Worm (Caenorhabditis elegans): ENCODE data around the gene AC3.5.

The AC3.5 gene

ce11 chrV:10428608-10429007, 40.3 kb downstream of the AC3.5 start, which contains the start of gene tag-314:
Gene tag-314, minus strand, starts transcription at chrV:10428708.
- no peak for TF ChIP-seq Y55F3AM.14 (GFP tag; optimal IDR thresholded peaks at IDR 0.05)
- TF ChIP-seq fos-1 (tag; optimal IDR thresholded peaks at IDR 0.05) = no peak
- TF ChIP-seq lin-13 (GFP tag; optimal IDR thresholded peaks at IDR 0.05) = no peak
- TF ChIP-seq lin-39 (tag; optimal IDR thresholded peaks at IDR 0.05) = no peak
- no peak for TF ChIP-seq peb-1 (tag; optimal IDR thresholded peaks at IDR 0.05)
- no peak for TF ChIP-seq snpc-4 (tag; optimal IDR thresholded peaks at IDR 0.05)
- TF ChIP-seq nhr-77 (tag; optimal IDR thresholded peaks at IDR 0.05) = no peak
- TF ChIP-seq sma-9 (GFP tag; optimal IDR thresholded peaks at IDR 0.05) = no peak
- no peak for TF ChIP-seq sma-9 (tag; optimal IDR thresholded peaks at IDR 0.05)
- no peak for TF ChIP-seq unc-55 (GFP tag; optimal IDR thresholded peaks at IDR 0.05)
- no peak for TF ChIP-seq nhr-11 (tag; optimal IDR thresholded peaks at IDR 0.05)
- TF ChIP-seq nhr-6 (tag; optimal IDR thresholded peaks at IDR 0.05) = no peak
- TF ChIP-seq egl-27 (tag; optimal IDR thresholded peaks at IDR 0.05) = no peak
- TF ChIP-seq ceh-16 (tag; optimal IDR thresholded peaks at IDR 0.05) = no peak
- TF ChIP-seq elt-3 (tag; optimal IDR thresholded peaks at IDR 0.05) = no peak
- TF ChIP-seq lin-11 (tag; optimal IDR thresholded peaks at IDR 0.05) = no peak
- no peak for TF ChIP-seq ztf-11 (tag; optimal IDR thresholded peaks at IDR 0.05)
- TF ChIP-seq R02D3.7 (tag; optimal IDR thresholded peaks at IDR 0.05) = no peak
- no peak for TF ChIP-seq mbf-1 (tag; optimal IDR thresholded peaks at IDR 0.05)
- TF ChIP-seq ztf-4 (tag; optimal IDR thresholded peaks at IDR 0.05) = no peak

- TF ChIP-seq elt-3 (tag; optimal IDR thresholded peaks at IDR 0.05) (no peak), dmd-4 (tag; optimal IDR thresholded peaks at IDR 0.05) (no peak), nhr-12 (tag; optimal IDR thresholded peaks at IDR 0.05) (no peak), nhr-10 (tag; optimal IDR thresholded peaks at IDR 0.05) (no peak), mbf-1 (tag; optimal IDR thresholded peaks at IDR 0.05) (no peak), peb-1 (tag; optimal IDR thresholded peaks at IDR 0.05) (no peak), nhr-129 (tag; optimal IDR thresholded peaks at IDR 0.05) (no peak), nhr-6 (tag; optimal IDR thresholded peaks at IDR 0.05) (no peak), sma-9 (GFP tag; optimal IDR thresholded peaks at IDR 0.05) (peak; percentile 9), sma-9 (tag; optimal IDR thresholded peaks at IDR 0.05) (no peak), Y55F3AM.14 (GFP tag; optimal IDR thresholded peaks at IDR 0.05) (no peak), snpc-4 (tag; optimal IDR thresholded peaks at IDR 0.05) (no peak), crh-2 (tag; optimal IDR thresholded peaks at IDR 0.05) (peak; percentile 24), fos-1 (tag; optimal IDR thresholded peaks at IDR 0.05) (peak; percentile 90), egl-27 (tag; optimal IDR thresholded peaks at IDR 0.05) (no peak), gmeb-1 (tag; optimal IDR thresholded peaks at IDR 0.05) (peak; percentile 25), mab-5 (tag; optimal IDR thresholded peaks at IDR 0.05) (no peak), mdl-1 (tag; optimal IDR thresholded peaks at IDR 0.05) (no peak), skn-1 (tag; optimal IDR thresholded peaks at IDR 0.05) (peak; percentile 20), C34F6.9 (tag; optimal IDR thresholded peaks at IDR 0.05) (no peak), lin-11 (tag; optimal IDR thresholded peaks at IDR 0.05) (no peak)
Measured at ce11 chrV:10432607-10433006, 44.3 kb downstream of the AC3.5 start.

- TF ChIP-seq fos-1 (tag; optimal IDR thresholded peaks at IDR 0.05) (peak; percentile 51), nhr-77 (tag; optimal IDR thresholded peaks at IDR 0.05) (no peak), mbf-1 (tag; optimal IDR thresholded peaks at IDR 0.05) (no peak), crh-2 (tag; optimal IDR thresholded peaks at IDR 0.05) (peak; percentile 2), lin-11 (tag; optimal IDR thresholded peaks at IDR 0.05) (no peak), gmeb-1 (tag; optimal IDR thresholded peaks at IDR 0.05) (peak; percentile 8), ama-1 (optimal IDR thresholded peaks at IDR 0.05) (no peak)
Measured at ce11 chrV:10433721-10434120, 45.4 kb downstream of the AC3.5 start, which contains the start of gene Y32F6A.4. Gene Y32F6A.4, minus strand, starts transcription at chrV:10434067.

ce11 chrV:10435198-10435597, 46.9 kb downstream of the AC3.5 start:
- TF ChIP-seq sma-9 (GFP tag; optimal IDR thresholded peaks at IDR 0.05) (peak; percentile 18), sma-9 (tag; optimal IDR thresholded peaks at IDR 0.05) (no peak), dmd-4 (tag; optimal IDR thresholded peaks at IDR 0.05) (no peak), crh-2 (tag; optimal IDR thresholded peaks at IDR 0.05) (peak; percentile 42), ztf-4 (tag; optimal IDR thresholded peaks at IDR 0.05) (no peak), fos-1 (tag; optimal IDR thresholded peaks at IDR 0.05) (peak; percentile 70), lin-39 (tag; optimal IDR thresholded peaks at IDR 0.05) (no peak)

- TF ChIP-seq alr-1 (tag; optimal IDR thresholded peaks at IDR 0.05) = no peak
- TF ChIP-seq nhr-21 (tag; optimal IDR thresholded peaks at IDR 0.05) = no peak
- no peak for TF ChIP-seq nhr-129 (tag; optimal IDR thresholded peaks at IDR 0.05)
- TF ChIP-seq crh-2 (tag; optimal IDR thresholded peaks at IDR 0.05) = no peak
- no peak for TF ChIP-seq ZK546.5 (tag; optimal IDR thresholded peaks at IDR 0.05)
- TF ChIP-seq ztf-4 (tag; optimal IDR thresholded peaks at IDR 0.05) = no peak
- TF ChIP-seq ceh-82 (tag; optimal IDR thresholded peaks at IDR 0.05) = no peak
- TF ChIP-seq unc-55 (GFP tag; optimal IDR thresholded peaks at IDR 0.05) = no peak
- TF ChIP-seq nhr-23 (tag; optimal IDR thresholded peaks at IDR 0.05) = no peak
- no peak for TF ChIP-seq nhr-25 (tag; optimal IDR thresholded peaks at IDR 0.05)
- TF ChIP-seq Y55F3AM.14 (GFP tag; optimal IDR thresholded peaks at IDR 0.05) = no peak
Measured at ce11 chrV:10436612-10437011, 48.3 kb downstream of the AC3.5 start, which contains the start of gene set-22. Gene set-22, plus strand, starts transcription at chrV:10436912.
